Fruit fly (Drosophila melanogaster) whole organism, embryonic: ENCODE results near the gene Vps2.

Experiments used
- Antp ChIP-seq: fragments of 200-800 bp; sonication (Bioruptor generic); optimal IDR thresholded peaks from 3 replicates; lab custom pipeline; 2016; ENCODE audit warnings: missing biosample characterization, missing genetic modification characterization
- Atf-2 ChIP-seq: fragments of 200-800 bp; sonication (Bioruptor generic); optimal IDR thresholded peaks from 2 replicates; lab custom pipeline; 2016; ENCODE audit warnings: missing biosample characterization, missing genetic modification characterization
- CG10209 ChIP-seq: fragments of 200-800 bp; sonication (Bioruptor generic); optimal IDR thresholded peaks from 3 replicates; lab custom pipeline; 2017; ENCODE audit warnings: missing biosample characterization, mild to moderate bottlenecking, missing genetic modification characterization, missing genetic modification reagents
- CG10543 ChIP-seq: fragments of 200-800 bp; sonication (Bioruptor generic); optimal IDR thresholded peaks from 3 replicates; lab custom pipeline; 2017; ENCODE audit warnings: missing biosample characterization, mild to moderate bottlenecking, missing genetic modification characterization, moderate library complexity
- CG12155 ChIP-seq: fragments of 200-800 bp; sonication (Bioruptor generic); optimal IDR thresholded peaks from 3 replicates; lab custom pipeline; 2016; ENCODE audit warnings: missing biosample characterization, missing genetic modification characterization
- CG12659 ChIP-seq: fragments of 200-800 bp; sonication (Bioruptor generic); optimal IDR thresholded peaks from 3 replicates; lab custom pipeline; 2017; ENCODE audit warnings: mild to moderate bottlenecking, missing biosample characterization, missing genetic modification reagents, missing genetic modification characterization
- CG13775 ChIP-seq: fragments of 200-800 bp; sonication (Bioruptor generic); optimal IDR thresholded peaks from 3 replicates; lab custom pipeline; 2017; ENCODE audit warnings: missing biosample characterization, mild to moderate bottlenecking, missing genetic modification characterization
- CG16815 ChIP-seq: fragments of 200-800 bp; sonication (Bioruptor generic); optimal IDR thresholded peaks from 3 replicates; lab custom pipeline; 2017; ENCODE audit warnings: missing biosample characterization, mild to moderate bottlenecking, missing genetic modification characterization
- CG18011 ChIP-seq: fragments of 200-800 bp; sonication (Bioruptor generic); optimal IDR thresholded peaks from 2 replicates; lab custom pipeline; 2017; ENCODE audit warnings: missing biosample characterization, missing genetic modification characterization, mild to moderate bottlenecking, moderate library complexity, missing genotype
- CG33557 ChIP-seq: fragments of 200-800 bp; sonication (Bioruptor generic); optimal IDR thresholded peaks from 2 replicates; lab custom pipeline; 2019; ENCODE audit warnings: missing biosample characterization, mild to moderate bottlenecking, missing genetic modification characterization, moderate library complexity
- CG6272 ChIP-seq: fragments of 200-800 bp; sonication (Bioruptor generic); IDR thresholded peaks from 2 replicates; pipeline ENCODE4 v1.3.6; 2022; ENCODE audit warnings: missing biosample characterization, missing genetic modification characterization
- CG7372 ChIP-seq: fragments of 200-800 bp; sonication (Bioruptor generic); IDR thresholded peaks from 2 replicates; pipeline ENCODE4 v1.3.6; 2022; ENCODE audit warnings: missing biosample characterization, missing genetic modification characterization
- CG7928 ChIP-seq: fragments of 200-800 bp; sonication (Bioruptor generic); optimal IDR thresholded peaks from 2 replicates; lab custom pipeline; 2017; ENCODE audit warnings: missing biosample characterization, mild to moderate bottlenecking, missing genetic modification characterization
- Dek ChIP-seq: fragments of 200-800 bp; sonication (Bioruptor generic); optimal IDR thresholded peaks from 3 replicates; lab custom pipeline; 2019; ENCODE audit warnings: missing biosample characterization, mild to moderate bottlenecking, missing genetic modification characterization, moderate library complexity
- Ets97D ChIP-seq: fragments of 200-800 bp; sonication (Bioruptor generic); optimal IDR thresholded peaks from 3 replicates; lab custom pipeline; 2016; ENCODE audit warnings: missing biosample characterization, missing genetic modification characterization
- H2.0 ChIP-seq: fragments of 200-800 bp; sonication (Bioruptor generic); IDR thresholded peaks from 2 replicates; pipeline ENCODE4 v1.3.6; 2022; ENCODE audit warnings: missing biosample characterization, missing genetic modification characterization
- Mad ChIP-seq: fragments of 200-800 bp; sonication (Bioruptor generic); optimal IDR thresholded peaks from 2 replicates; lab custom pipeline; 2016; ENCODE audit warnings: missing biosample characterization, missing genetic modification characterization
- Oaz ChIP-seq: fragments of 200-800 bp; sonication (Bioruptor generic); IDR thresholded peaks from 2 replicates; pipeline ENCODE4 v1.3.6; 2022; ENCODE audit warnings: missing biosample characterization, missing genetic modification characterization
- Rfx ChIP-seq: fragments of 200-800 bp; sonication (Bioruptor generic); IDR thresholded peaks from 2 replicates; pipeline ENCODE4 v1.3.6; 2022; ENCODE audit warnings: missing biosample characterization, missing genetic modification characterization
- Sry-δ ChIP-seq: fragments of 200-800 bp; sonication (Bioruptor generic); optimal IDR thresholded peaks from 2 replicates; lab custom pipeline; 2016; ENCODE audit warnings: missing biosample characterization, missing genetic modification characterization
- Xrp1 ChIP-seq: fragments of 200-800 bp; sonication (Bioruptor generic); IDR thresholded peaks from 2 replicates; pipeline ENCODE4 v1.3.6; 2022; ENCODE audit warnings: missing biosample characterization, missing genetic modification characterization
- ab ChIP-seq: fragments of 200-800 bp; sonication (Bioruptor generic); optimal IDR thresholded peaks from 2 replicates; lab custom pipeline; 2016; ENCODE audit warnings: missing biosample characterization, missing genetic modification characterization
- bigmax ChIP-seq: fragments of 200-800 bp; sonication (Bioruptor generic); optimal IDR thresholded peaks from 2 replicates; lab custom pipeline; 2018; ENCODE audit warnings: missing biosample characterization, mild to moderate bottlenecking, missing genetic modification characterization
- bsh ChIP-seq, 2 experiments: fragments of 200-800 bp; sonication (Bioruptor generic); optimal IDR thresholded peaks; 2 replicates each; lab custom pipeline; 2017 to 2018; ENCODE audit warnings: mild to moderate bottlenecking in 2 of 2, missing biosample characterization in 2 of 2, missing genetic modification characterization in 2 of 2, moderate library complexity in 1 of 2
- cas ChIP-seq: fragments of 200-800 bp; sonication (Bioruptor generic); IDR thresholded peaks from 2 replicates; pipeline ENCODE4 v1.3.6; 2022; ENCODE audit warnings: missing biosample characterization, missing genetic modification characterization
- dysf ChIP-seq: fragments of 200-800 bp; sonication (Bioruptor generic); IDR thresholded peaks from 3 replicates; pipeline ENCODE4 v1.3.6; 2022; ENCODE audit warnings: missing biosample characterization, missing genetic modification characterization
- exex ChIP-seq: fragments of 200-800 bp; sonication (Bioruptor generic); optimal IDR thresholded peaks from 4 replicates; lab custom pipeline; 2018; ENCODE audit warnings: missing biosample characterization, mild to moderate bottlenecking, missing genetic modification characterization, moderate library complexity
- fd64A ChIP-seq: fragments of 200-800 bp; sonication (Bioruptor generic); optimal IDR thresholded peaks from 3 replicates; lab custom pipeline; 2018; ENCODE audit warnings: missing biosample characterization, mild to moderate bottlenecking, missing genetic modification characterization
- fu2 ChIP-seq: fragments of 200-800 bp; sonication (Bioruptor generic); optimal IDR thresholded peaks from 2 replicates; lab custom pipeline; 2016; ENCODE audit warnings: missing biosample characterization, missing genetic modification characterization
- ind ChIP-seq: fragments of 200-800 bp; sonication (Bioruptor generic); optimal IDR thresholded peaks from 3 replicates; lab custom pipeline; 2016; ENCODE audit warnings: missing biosample characterization, missing genetic modification characterization
- lola ChIP-seq, 3 experiments: fragments of >200 bp in 2 of 3; fragments of 200-800 bp in 1 of 3; sonication (Bioruptor generic) in 1 of 3; optimal IDR thresholded peaks; 2 replicates each; lab custom pipeline; 2017 to 2019; ENCODE audit warnings: missing biosample characterization in 3 of 3, missing genetic modification characterization in 3 of 3, mild to moderate bottlenecking in 1 of 3, moderate library complexity in 1 of 3
- maf-S ChIP-seq: fragments of 200-800 bp; sonication (Bioruptor generic); optimal IDR thresholded peaks from 2 replicates; lab custom pipeline; 2016; ENCODE audit warnings: missing biosample characterization, missing genetic modification characterization
- mam ChIP-seq: fragments of 200-800 bp; sonication (Bioruptor generic); optimal IDR thresholded peaks from 3 replicates; lab custom pipeline; 2016; ENCODE audit warnings: missing biosample characterization, missing genetic modification characterization
- nmo ChIP-seq: fragments of 200-800 bp; sonication (Bioruptor generic); optimal IDR thresholded peaks from 2 replicates; lab custom pipeline; 2018; ENCODE audit warnings: missing biosample characterization, mild to moderate bottlenecking, missing genetic modification characterization, moderate library complexity
- oc ChIP-seq: fragments of 200-800 bp; sonication (Bioruptor generic); optimal IDR thresholded peaks from 2 replicates; lab custom pipeline; 2018; ENCODE audit warnings: missing biosample characterization, mild to moderate bottlenecking, missing genetic modification characterization, moderate library complexity
- pros ChIP-seq: fragments of 200-800 bp; sonication (Bioruptor generic); optimal IDR thresholded peaks from 3 replicates; lab custom pipeline; 2019; ENCODE audit warnings: missing biosample characterization, mild to moderate bottlenecking, missing genetic modification characterization, moderate library complexity
- ranshi ChIP-seq: fragments of 200-800 bp; sonication (Bioruptor generic); IDR thresholded peaks from 2 replicates; pipeline ENCODE4 v1.3.6; 2022; ENCODE audit warnings: missing biosample characterization, missing genetic modification characterization
- row ChIP-seq: fragments of 200-800 bp; sonication (Bioruptor generic); IDR thresholded peaks from 3 replicates; pipeline ENCODE4 v1.3.6; 2022; ENCODE audit warnings: missing biosample characterization, missing genetic modification characterization
- seq ChIP-seq: fragments of 200-800 bp; sonication (Bioruptor generic); IDR thresholded peaks from 2 replicates; pipeline ENCODE4 v1.3.6; 2022; ENCODE audit warnings: missing biosample characterization, missing genetic modification characterization
- sisA ChIP-seq: fragments of 200-800 bp; sonication (Bioruptor generic); IDR thresholded peaks from 2 replicates; pipeline ENCODE4 v1.3.6; 2022; ENCODE audit warnings: missing biosample characterization, missing genetic modification characterization
- stwl ChIP-seq: fragments of 200-800 bp; sonication (Bioruptor generic); optimal IDR thresholded peaks from 3 replicates; lab custom pipeline; 2018; ENCODE audit warnings: missing biosample characterization, mild to moderate bottlenecking, missing genetic modification characterization, moderate library complexity
- sug ChIP-seq: fragments of 200-800 bp; optimal IDR thresholded peaks from 2 replicates; lab custom pipeline; 2019; ENCODE audit warnings: missing biosample characterization, mild to moderate bottlenecking, missing genetic modification characterization, moderate library complexity
- tgo ChIP-seq: fragments of 200-800 bp; sonication (Bioruptor generic); IDR thresholded peaks from 3 replicates; pipeline ENCODE4 v1.3.6; 2022; ENCODE audit warnings: missing biosample characterization, missing genetic modification characterization
- tin ChIP-seq: fragments of 200-800 bp; sonication (Bioruptor generic); optimal IDR thresholded peaks from 3 replicates; lab custom pipeline; 2016; ENCODE audit warnings: missing biosample characterization, missing genetic modification characterization
- tll ChIP-seq, 2 experiments: fragments of 200-800 bp in 1 of 2; fragments of >200 bp in 1 of 2; sonication (Bioruptor generic) in 1 of 2; optimal IDR thresholded peaks; 2 replicates each; lab custom pipeline; 2017 to 2019; ENCODE audit warnings: missing biosample characterization in 2 of 2, missing genetic modification characterization in 2 of 2, mild to moderate bottlenecking in 1 of 2, moderate library complexity in 1 of 2
- toy ChIP-seq: fragments of 200-800 bp; sonication (Bioruptor generic); IDR thresholded peaks from 2 replicates; pipeline ENCODE4 v1.3.6; 2022; ENCODE audit warnings: missing biosample characterization, missing genetic modification characterization
- trem ChIP-seq: fragments of 200-800 bp; optimal IDR thresholded peaks from 3 replicates; lab custom pipeline; 2019; ENCODE audit warnings: missing biosample characterization, mild to moderate bottlenecking, missing genetic modification characterization, moderate library complexity
- tx ChIP-seq: fragments of 200-800 bp; sonication (Bioruptor generic); optimal IDR thresholded peaks from 2 replicates; lab custom pipeline; 2016; ENCODE audit warnings: missing biosample characterization, missing genetic modification characterization

Vps2 gene

DNA sequence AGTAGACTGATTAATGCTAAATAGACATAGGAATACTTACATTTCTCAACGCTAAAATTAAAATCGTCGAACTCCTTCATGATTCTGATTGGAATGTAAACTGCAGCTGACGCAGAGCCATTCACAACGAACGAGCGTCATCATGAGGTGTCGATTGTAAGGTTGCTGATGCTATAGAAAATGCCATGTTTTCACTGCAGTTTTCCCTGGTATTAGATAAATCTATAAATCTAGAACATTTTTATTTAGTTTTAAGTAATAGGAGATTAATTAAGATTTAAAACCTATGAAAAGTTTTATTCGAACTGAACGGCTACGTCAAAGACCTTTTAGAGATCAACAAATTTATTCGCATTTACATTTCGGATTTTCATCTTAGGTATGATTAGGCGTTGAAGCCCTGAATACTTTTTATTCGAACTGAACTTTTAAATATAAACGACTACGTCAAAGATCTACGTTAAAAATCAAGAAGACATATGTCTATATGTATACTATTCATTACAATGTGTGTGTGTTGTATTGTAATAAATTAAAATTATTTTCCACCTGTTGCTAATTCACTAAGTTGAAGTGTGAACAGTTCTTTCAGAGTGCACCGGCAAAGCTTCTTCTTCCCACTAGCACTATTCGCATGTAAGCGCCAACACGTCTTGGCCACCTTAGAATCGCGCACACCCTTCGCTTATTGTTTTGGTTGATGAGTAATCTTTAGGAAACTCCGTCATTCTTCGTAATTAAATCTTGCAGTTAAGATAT lies at the start of gene Vps2, which contains the start of gene Exo84 (continued):
- TF ChIP-seq toy: no peak
- TF ChIP-seq Antp (GFP tag; lab: Kevin White, UChicago): peak; percentile 16
- peak; percentile 57 for TF ChIP-seq ind (GFP tag; lab: Kevin White, UChicago)
- peak; percentile 28 for TF ChIP-seq tx (GFP tag; lab: Kevin White, UChicago)
- peak; percentile 29 for TF ChIP-seq Mad (GFP tag; lab: Kevin White, UChicago)
- no peak for TF ChIP-seq stwl
- TF ChIP-seq oc (tag; lab: Kevin White, UChicago): no peak
- TF ChIP-seq seq (GFP tag; lab: Robert Waterston, UW): no peak
- TF ChIP-seq Ets97D: peak; percentile 21
- no peak for TF ChIP-seq pros (GFP tag; lab: Kevin White, UChicago)
- peak in 1 of 2 experiments; percentile 77 for TF ChIP-seq tll (GFP tag; optimal IDR thresholded peaks at IDR 0.05; lab: Kevin White, UChicago)
- peak; percentile 22; the same call in 1 of the 2 replicates for TF ChIP-seq Oaz (GFP tag; lab: Robert Waterston, UW)
- no peak for TF ChIP-seq cas
- peak; percentile 45 for TF ChIP-seq CG7928 (GFP tag; lab: Kevin White, UChicago)
- TF ChIP-seq tin: peak; percentile 62
- peak; percentile 46 for TF ChIP-seq mam (GFP tag; lab: Kevin White, UChicago)
- peak; percentile 66 for TF ChIP-seq CG16815
- TF ChIP-seq lola (GFP tag; optimal IDR thresholded peaks at IDR 0.05; lab: Kevin White, UChicago): peak in 1 of 3 experiments; percentile 76
- TF ChIP-seq sisA (GFP tag; lab: Robert Waterston, UW): peak; percentile 46; the same call in 1 of the 2 replicates
- TF ChIP-seq sug (tag; lab: Kevin White, UChicago): peak; percentile 68
- peak; percentile 24 for TF ChIP-seq CG10209 (GFP tag; lab: Kevin White, UChicago)
- 0 out of 2 replicates have a peak, but pooled peaks have one; percentile 32 for TF ChIP-seq H2.0
- no peak for TF ChIP-seq exex (tag; lab: Kevin White, UChicago)
- TF ChIP-seq CG33557 (GFP tag; lab: Kevin White, UChicago): peak; percentile 20
- TF ChIP-seq nmo (GFP tag; lab: Kevin White, UChicago): peak; percentile 77
- no peak for TF ChIP-seq bigmax
- TF ChIP-seq CG12155 (GFP tag; lab: Kevin White, UChicago): peak; percentile 6
- peak; percentile 3 for TF ChIP-seq Sry-δ (GFP tag; lab: Kevin White, UChicago)
- TF ChIP-seq CG13775: peak; percentile 71
- peak in 1 of 2 experiments; percentile 17 for TF ChIP-seq bsh (GFP tag; optimal IDR thresholded peaks at IDR 0.05; lab: Kevin White, UChicago)
- peak; percentile 80 for TF ChIP-seq dysf (GFP tag; lab: Robert Waterston, UW)
- peak; percentile 55 for TF ChIP-seq CG12659 (GFP tag; lab: Kevin White, UChicago)
- TF ChIP-seq Atf-2 (GFP tag; lab: Kevin White, UChicago): peak; percentile 14
- TF ChIP-seq CG6272: 0 out of 2 replicates have a peak, but pooled peaks have one; percentile 28
- TF ChIP-seq Dek (tag; lab: Kevin White, UChicago): peak; percentile 40
- peak; percentile 42; the same call in 1 of the 2 replicates for TF ChIP-seq CG7372
- 0 out of 2 replicates have a peak, but pooled peaks have one; percentile 36 for TF ChIP-seq ranshi (GFP tag; lab: Robert Waterston, UW)
- no peak for TF ChIP-seq CG18011
- peak; percentile 30; the same call in 1 of the 3 replicates for TF ChIP-seq tgo
- peak; percentile 86 for TF ChIP-seq row (GFP tag; lab: Robert Waterston, UW)
- TF ChIP-seq Xrp1 (GFP tag; lab: Robert Waterston, UW): 0 out of 2 replicates have a peak, but pooled peaks have one; percentile 9
- peak; percentile 31 for TF ChIP-seq trem (tag; lab: Kevin White, UChicago)
- TF ChIP-seq fd64A (GFP tag; lab: Kevin White, UChicago): no peak
- peak; percentile 1 for TF ChIP-seq maf-S
- TF ChIP-seq CG10543 (GFP tag; lab: Kevin White, UChicago): peak; percentile 63
- TF ChIP-seq ab: peak; percentile 6
- TF ChIP-seq Rfx: peak; percentile 31; the same call in 1 of the 2 replicates
- TF ChIP-seq fu2: peak; percentile 14
